Fruit fly (Drosophila melanogaster): ENCODE results near the gene Cox10.

Gene Cox10

dm6 chr2L:10322176-10322575 lies 9.1 kb upstream of the Cox10 start, which contains the start of gene CG4995:
CG4995 (plus strand) TSS chr2L:10322476.
- TF ChIP-seq CG14655 (GFP tag; optimal IDR thresholded peaks at IDR 0.05): no peak
- TF ChIP-seq fd96Ca (GFP tag; IDR thresholded peaks at IDR 0.05): no peak
- TF ChIP-seq rn (GFP tag; IDR thresholded peaks at IDR 0.05): no peak
- TF ChIP-seq CG17806 (tag; optimal IDR thresholded peaks at IDR 0.05): no peak
- no peak for TF ChIP-seq CG8159 (tag; optimal IDR thresholded peaks at IDR 0.05)
- TF ChIP-seq Ets98B (GFP tag; IDR thresholded peaks at IDR 0.05): no peak
- TF ChIP-seq gl (tag; optimal IDR thresholded peaks at IDR 0.05): no peak
- TF ChIP-seq CG34367 (tag; optimal IDR thresholded peaks at IDR 0.05): no peak
- TF ChIP-seq CG12605 (GFP tag; IDR thresholded peaks at IDR 0.05): no peak
- no peak for TF ChIP-seq CG9948 (tag; optimal IDR thresholded peaks at IDR 0.05)
- TF ChIP-seq CG8301 (tag; optimal IDR thresholded peaks at IDR 0.05): no peak
- TF ChIP-seq EcR (GFP tag; optimal IDR thresholded peaks at IDR 0.05): no peak
- TF ChIP-seq D1 (tag; optimal IDR thresholded peaks at IDR 0.05): no peak
- no peak for TF ChIP-seq CG13204 (GFP tag; optimal IDR thresholded peaks at IDR 0.05)
- TF ChIP-seq CG32121 (GFP tag; IDR thresholded peaks at IDR 0.05): no peak
- TF ChIP-seq Pif1B (GFP tag; optimal IDR thresholded peaks at IDR 0.05): no peak
- TF ChIP-seq CG10348 (GFP tag; IDR thresholded peaks at IDR 0.05): no peak

- no peak for TF ChIP-seq gl (tag; optimal IDR thresholded peaks at IDR 0.05)
- no peak for TF ChIP-seq CG17806 (tag; optimal IDR thresholded peaks at IDR 0.05)
- no peak for TF ChIP-seq CG14655 (GFP tag; optimal IDR thresholded peaks at IDR 0.05)
- no peak for TF ChIP-seq CG8301 (tag; optimal IDR thresholded peaks at IDR 0.05)
- no peak for TF ChIP-seq CG10348 (GFP tag; IDR thresholded peaks at IDR 0.05)
- TF ChIP-seq EcR (GFP tag; optimal IDR thresholded peaks at IDR 0.05): no peak
- no peak for TF ChIP-seq CG32121 (GFP tag; IDR thresholded peaks at IDR 0.05)
- no peak for TF ChIP-seq CG12605 (GFP tag; IDR thresholded peaks at IDR 0.05)
- TF ChIP-seq CG34367 (tag; optimal IDR thresholded peaks at IDR 0.05): no peak
- TF ChIP-seq rn (GFP tag; IDR thresholded peaks at IDR 0.05): no peak
- TF ChIP-seq CG4496 (GFP tag; IDR thresholded peaks at IDR 0.05): no peak
- no peak for TF ChIP-seq Ets98B (GFP tag; IDR thresholded peaks at IDR 0.05)
- no peak for TF ChIP-seq CG15710 (tag; optimal IDR thresholded peaks at IDR 0.05)
- no peak for TF ChIP-seq Snoo (tag; optimal IDR thresholded peaks at IDR 0.05)
- TF ChIP-seq Pif1A (GFP tag; optimal IDR thresholded peaks at IDR 0.05): no peak
- TF ChIP-seq fd96Ca (GFP tag; IDR thresholded peaks at IDR 0.05): no peak
- no peak for TF ChIP-seq Pif1B (GFP tag; optimal IDR thresholded peaks at IDR 0.05)
- no peak for TF ChIP-seq D1 (tag; optimal IDR thresholded peaks at IDR 0.05)
- no peak for TF ChIP-seq CG8159 (tag; optimal IDR thresholded peaks at IDR 0.05)
- no peak for TF ChIP-seq CG13204 (GFP tag; optimal IDR thresholded peaks at IDR 0.05)
Measured at dm6 chr2L:10322773-10323487, 8.3 kb upstream of the Cox10 start, which contains the start of gene CG5381. CG5381 (minus strand) TSS chr2L:10323102.

- TF ChIP-seq CG32121 (GFP tag; IDR thresholded peaks at IDR 0.05) (no peak), CG12605 (GFP tag; IDR thresholded peaks at IDR 0.05) (no peak), CG8159 (tag; optimal IDR thresholded peaks at IDR 0.05) (no peak), CG4496 (GFP tag; IDR thresholded peaks at IDR 0.05) (no peak), rn (GFP tag; IDR thresholded peaks at IDR 0.05) (no peak), CG9948 (tag; optimal IDR thresholded peaks at IDR 0.05) (no peak), CG8301 (tag; optimal IDR thresholded peaks at IDR 0.05) (no peak), Ets98B (GFP tag; IDR thresholded peaks at IDR 0.05) (no peak), Pif1A (GFP tag; optimal IDR thresholded peaks at IDR 0.05) (no peak)
Measured at dm6 chr2L:10327790-10328189, 3.5 kb upstream of the Cox10 start, which contains the start of gene RnrL. RnrL (minus strand) TSS chr2L:10327943.

- TF ChIP-seq Pif1A (GFP tag; optimal IDR thresholded peaks at IDR 0.05) (no peak), Pif1B (GFP tag; optimal IDR thresholded peaks at IDR 0.05) (no peak), CG14655 (GFP tag; optimal IDR thresholded peaks at IDR 0.05) (no peak), Ets98B (GFP tag; IDR thresholded peaks at IDR 0.05) (no peak), CG8301 (tag; optimal IDR thresholded peaks at IDR 0.05) (no peak), CG13204 (GFP tag; optimal IDR thresholded peaks at IDR 0.05) (no peak), rn (GFP tag; IDR thresholded peaks at IDR 0.05) (no peak), CG15710 (tag; optimal IDR thresholded peaks at IDR 0.05) (no peak), CG34367 (tag; optimal IDR thresholded peaks at IDR 0.05) (no peak), EcR (GFP tag; optimal IDR thresholded peaks at IDR 0.05) (no peak), CG12605 (GFP tag; IDR thresholded peaks at IDR 0.05) (no peak), CG32121 (GFP tag; IDR thresholded peaks at IDR 0.05) (no peak), CG9948 (tag; optimal IDR thresholded peaks at IDR 0.05) (no peak), Snoo (tag; optimal IDR thresholded peaks at IDR 0.05) (no peak), CG10348 (GFP tag; IDR thresholded peaks at IDR 0.05) (no peak), CG4496 (GFP tag; IDR thresholded peaks at IDR 0.05) (no peak)
Measured at dm6 chr2L:10333091-10333991, 2.1 kb downstream of the Cox10 start, which contains the start of gene GATAd. GATAd (plus strand) TSS chr2L:10333734.

dm6 chr2L:10334213-10334612 lies 2.9 kb downstream of the Cox10 start:
- TF ChIP-seq CG34367 (tag; optimal IDR thresholded peaks at IDR 0.05) (no peak), CG17806 (tag; optimal IDR thresholded peaks at IDR 0.05) (no peak), CG32121 (GFP tag; IDR thresholded peaks at IDR 0.05) (no peak), CG8159 (tag; optimal IDR thresholded peaks at IDR 0.05) (no peak), CG15710 (tag; optimal IDR thresholded peaks at IDR 0.05) (no peak), fd96Ca (GFP tag; IDR thresholded peaks at IDR 0.05) (no peak), CG12605 (GFP tag; IDR thresholded peaks at IDR 0.05) (no peak), CG8301 (tag; optimal IDR thresholded peaks at IDR 0.05) (no peak), EcR (GFP tag; optimal IDR thresholded peaks at IDR 0.05) (no peak), Snoo (tag; optimal IDR thresholded peaks at IDR 0.05) (no peak), CG4496 (GFP tag; IDR thresholded peaks at IDR 0.05) (no peak), D1 (tag; optimal IDR thresholded peaks at IDR 0.05) (no peak), Pif1B (GFP tag; optimal IDR thresholded peaks at IDR 0.05) (no peak), Pif1A (GFP tag; optimal IDR thresholded peaks at IDR 0.05) (no peak), CG10348 (GFP tag; IDR thresholded peaks at IDR 0.05) (no peak), CG13204 (GFP tag; optimal IDR thresholded peaks at IDR 0.05) (no peak), CG14655 (GFP tag; optimal IDR thresholded peaks at IDR 0.05) (no peak)
